Worm (Caenorhabditis elegans) whole organism, L1 larva: Measurements from ENCODE around the gene Y75B8A.63.

Source experiments
- C04F5.9 ChIP-seq: sonication (generic microtip); optimal IDR thresholded peaks from 2 replicates; lab custom pipeline; 2016; ENCODE audit warnings: missing genetic modification characterization, missing compliant biosample characterization
- C16A3.4 ChIP-seq: fragments of 150-350 bp; optimal IDR thresholded peaks from 2 replicates; lab custom pipeline; 2014; ENCODE audit warnings: missing biosample characterization, missing genetic modification characterization
- Y116A8C.19 ChIP-seq: sonication (generic microtip); optimal IDR thresholded peaks from 2 replicates; lab custom pipeline; 2016; ENCODE audit warnings: missing compliant biosample characterization, missing genetic modification characterization, borderline replicate concordance
- alr-1 ChIP-seq: fragments of 200-800 bp; sonication (Bioruptor generic); optimal IDR thresholded peaks from 2 replicates; lab custom pipeline; 2018; ENCODE audit warnings: borderline replicate concordance, mild to moderate bottlenecking, missing genetic modification characterization, missing compliant biosample characterization
- blmp-1 ChIP-seq: fragments of 150-350 bp; optimal IDR thresholded peaks from 2 replicates; lab custom pipeline; 2014; ENCODE audit warnings: missing biosample characterization, missing genetic modification characterization
- ceh-63 ChIP-seq: fragments of 200-800 bp; sonication (Bioruptor generic); optimal IDR thresholded peaks from 2 replicates; lab custom pipeline; 2018; ENCODE audit warnings: mild to moderate bottlenecking, missing genetic modification characterization, missing compliant biosample characterization
- ceh-82 ChIP-seq, 3 experiments: fragments of 150-350 bp in 1 of 3; sonication (generic microtip) in 2 of 3; optimal IDR thresholded peaks; 2 replicates each; lab custom pipeline; 2014 to 2017; ENCODE audit warnings: missing biosample characterization in 3 of 3, missing genetic modification characterization in 3 of 3
- ceh-88 ChIP-seq: fragments of 200-800 bp; sonication (Bioruptor generic); IDR thresholded peaks from 2 replicates; pipeline ENCODE4 v1.3.6; 2022; ENCODE audit warnings: missing genetic modification characterization, missing compliant biosample characterization
- ces-1 ChIP-seq: fragments of 150-350 bp; optimal IDR thresholded peaks from 2 replicates; lab custom pipeline; 2014; ENCODE audit warnings: missing biosample characterization, missing genetic modification reagents, missing genetic modification characterization
- dsc-1 ChIP-seq: sonication (generic microtip); optimal IDR thresholded peaks from 2 replicates; lab custom pipeline; 2016; ENCODE audit warnings: mild to moderate bottlenecking, missing genetic modification characterization, missing compliant biosample characterization
- efl-3 ChIP-seq: fragments of 200-800 bp; sonication (Bioruptor generic); optimal IDR thresholded peaks from 2 replicates; lab custom pipeline; 2018; ENCODE audit warnings: mild to moderate bottlenecking, missing genetic modification characterization, missing compliant biosample characterization
- egl-27 ChIP-seq, 2 experiments: fragments of 150-350 bp in 1 of 2; sonication (generic microtip); optimal IDR thresholded peaks; 3 replicates each; lab custom pipeline; 2017 to 2018; ENCODE audit warnings: missing biosample characterization in 2 of 2, missing genetic modification characterization in 2 of 2, missing genetic modification reagents in 2 of 2
- elt-3 ChIP-seq, 6 experiments: fragments of 150-350 bp in 1 of 6; sonication (generic microtip); optimal IDR thresholded peaks; 2 replicates each; lab custom pipeline; 2017 to 2018; ENCODE audit warnings: missing biosample characterization in 6 of 6, missing genetic modification characterization in 6 of 6, inconsistent platforms in 1 of 6
- ets-5 ChIP-seq: fragments of 200-800 bp; sonication (Bioruptor generic); IDR thresholded peaks from 2 replicates; pipeline ENCODE4 v1.3.6; 2022; ENCODE audit warnings: missing genetic modification characterization, missing compliant biosample characterization
- fkh-4 ChIP-seq: sonication (generic microtip); optimal IDR thresholded peaks from 2 replicates; lab custom pipeline; 2016; ENCODE audit warnings: missing compliant biosample characterization, missing genetic modification characterization, borderline replicate concordance
- fkh-8 ChIP-seq: sonication (generic microtip); optimal IDR thresholded peaks from 2 replicates; lab custom pipeline; 2016; ENCODE audit warnings: mild to moderate bottlenecking, missing genetic modification characterization, missing compliant biosample characterization
- fos-1 ChIP-seq: fragments of 150-350 bp; optimal IDR thresholded peaks from 2 replicates; lab custom pipeline; 2014; ENCODE audit warnings: missing biosample characterization, missing genetic modification characterization
- hlh-4 ChIP-seq: sonication (generic microtip); optimal IDR thresholded peaks from 2 replicates; lab custom pipeline; 2016; ENCODE audit warnings: mild to moderate bottlenecking, missing genetic modification characterization, missing compliant biosample characterization
- hpl-2 ChIP-seq: fragments of 150-350 bp; optimal IDR thresholded peaks from 2 replicates; lab custom pipeline; 2014; ENCODE audit warnings: missing biosample characterization, missing genetic modification reagents, missing genetic modification characterization
- irx-1 ChIP-seq: sonication (generic microtip); optimal IDR thresholded peaks from 2 replicates; lab custom pipeline; 2016; ENCODE audit warnings: missing genetic modification characterization, missing compliant biosample characterization
- jun-1 ChIP-seq: fragments of 150-350 bp; optimal IDR thresholded peaks from 2 replicates; lab custom pipeline; 2014; ENCODE audit warnings: missing biosample characterization, missing genetic modification reagents, missing genetic modification characterization
- lin-13 ChIP-seq: fragments of 150-350 bp; optimal IDR thresholded peaks from 2 replicates; lab custom pipeline; 2014; ENCODE audit warnings: missing biosample characterization, missing genetic modification reagents, missing genetic modification characterization
- lin-14 ChIP-seq: fragments of 200-800 bp; sonication (Bioruptor generic); optimal IDR thresholded peaks from 2 replicates; lab custom pipeline; 2018; ENCODE audit warnings: mild to moderate bottlenecking, missing genetic modification characterization, moderate library complexity, missing compliant biosample characterization
- mab-9 ChIP-seq: fragments of 200-800 bp; sonication (Bioruptor generic); IDR thresholded peaks from 2 replicates; pipeline ENCODE4 v1.3.6; 2022; ENCODE audit warnings: missing genetic modification reagents, missing genetic modification characterization, missing compliant biosample characterization
- mep-1 ChIP-seq: fragments of 150-350 bp; optimal IDR thresholded peaks from 2 replicates; lab custom pipeline; 2014; ENCODE audit warnings: missing biosample characterization, missing genetic modification characterization
- nhr-12 ChIP-seq: sonication (generic microtip); optimal IDR thresholded peaks from 2 replicates; lab custom pipeline; 2017; ENCODE audit warnings: missing biosample characterization, missing genetic modification characterization
- nhr-19 ChIP-seq: fragments of 200-800 bp; sonication (Bioruptor generic); conservative IDR thresholded peaks from 2 replicates; pipeline ENCODE4 v1.3.6; 2022; ENCODE audit warnings: missing genetic modification characterization, missing compliant biosample characterization
- nhr-20 ChIP-seq: sonication (generic microtip); optimal IDR thresholded peaks from 2 replicates; lab custom pipeline; 2016; ENCODE audit warnings: mild to moderate bottlenecking, missing genetic modification characterization, missing compliant biosample characterization
- nhr-76 ChIP-seq: sonication (generic microtip); optimal IDR thresholded peaks from 2 replicates; lab custom pipeline; 2017; ENCODE audit warnings: missing biosample characterization, missing genetic modification characterization
- nhr-77 ChIP-seq: fragments of 150-350 bp; optimal IDR thresholded peaks from 2 replicates; lab custom pipeline; 2014; ENCODE audit warnings: missing biosample characterization, missing genetic modification characterization
- nhr-84 ChIP-seq: sonication (generic microtip); optimal IDR thresholded peaks from 2 replicates; lab custom pipeline; 2017; ENCODE audit warnings: missing biosample characterization, missing genetic modification characterization
- nhr-85 ChIP-seq: sonication (generic microtip); peaks from one replicate; lab custom pipeline; 2016; ENCODE audit warnings: missing genetic modification characterization, inconsistent platforms, missing compliant biosample characterization
- nhr-90 ChIP-seq: sonication (generic microtip); optimal IDR thresholded peaks from 2 replicates; lab custom pipeline; 2016; ENCODE audit warnings: mild to moderate bottlenecking, missing genetic modification characterization, missing compliant biosample characterization; ENCODE audit not compliant: poor library complexity
- pax-3 ChIP-seq: fragments of 200-800 bp; sonication (Bioruptor generic); optimal IDR thresholded peaks from 2 replicates; lab custom pipeline; 2018; ENCODE audit warnings: mild to moderate bottlenecking, missing genetic modification characterization, moderate library complexity, missing compliant biosample characterization
- snpc-4 ChIP-seq: fragments of 150-350 bp; optimal IDR thresholded peaks from 2 replicates; lab custom pipeline; 2014; ENCODE audit warnings: missing biosample characterization, missing genetic modification characterization
- snu-23 ChIP-seq: sonication (generic microtip); optimal IDR thresholded peaks from 2 replicates; lab custom pipeline; 2016; ENCODE audit warnings: missing genetic modification characterization, missing compliant biosample characterization
- sox-4 ChIP-seq: sonication (generic microtip); optimal IDR thresholded peaks from 2 replicates; lab custom pipeline; 2016; ENCODE audit warnings: missing genetic modification characterization, missing compliant biosample characterization
- sptf-1 ChIP-seq: fragments of 150-350 bp; optimal IDR thresholded peaks from 2 replicates; lab custom pipeline; 2014; ENCODE audit warnings: missing biosample characterization, missing genetic modification characterization
- sup-37 ChIP-seq: fragments of 200-800 bp; sonication (Bioruptor generic); optimal IDR thresholded peaks from 2 replicates; lab custom pipeline; 2018; ENCODE audit warnings: mild to moderate bottlenecking, missing genetic modification characterization, missing compliant biosample characterization
- swsn-7 ChIP-seq: sonication (generic microtip); optimal IDR thresholded peaks from 2 replicates; lab custom pipeline; 2016; ENCODE audit warnings: missing genetic modification characterization, missing compliant biosample characterization
- unc-30 ChIP-seq: sonication (generic microtip); optimal IDR thresholded peaks from 2 replicates; lab custom pipeline; 2017; ENCODE audit warnings: missing biosample characterization, missing genetic modification characterization
- unc-98 ChIP-seq: fragments of 200-800 bp; sonication (Bioruptor generic); IDR thresholded peaks from 2 replicates; pipeline ENCODE4 v1.3.6; 2022; ENCODE audit warnings: missing genetic modification characterization, missing compliant biosample characterization
- xbp-1 ChIP-seq: sonication (generic microtip); optimal IDR thresholded peaks from 2 replicates; lab custom pipeline; 2016; ENCODE audit warnings: missing genetic modification characterization, missing compliant biosample characterization
- zag-1 ChIP-seq: fragments of 150-350 bp; optimal IDR thresholded peaks from 2 replicates; lab custom pipeline; 2014; ENCODE audit warnings: missing biosample characterization, missing genetic modification characterization
- zip-4 ChIP-seq: fragments of 200-800 bp; sonication (Bioruptor generic); optimal IDR thresholded peaks from 2 replicates; lab custom pipeline; 2018; ENCODE audit warnings: mild to moderate bottlenecking, missing genetic modification characterization, moderate library complexity, missing compliant biosample characterization

The Y75B8A.63 gene

DNA sequence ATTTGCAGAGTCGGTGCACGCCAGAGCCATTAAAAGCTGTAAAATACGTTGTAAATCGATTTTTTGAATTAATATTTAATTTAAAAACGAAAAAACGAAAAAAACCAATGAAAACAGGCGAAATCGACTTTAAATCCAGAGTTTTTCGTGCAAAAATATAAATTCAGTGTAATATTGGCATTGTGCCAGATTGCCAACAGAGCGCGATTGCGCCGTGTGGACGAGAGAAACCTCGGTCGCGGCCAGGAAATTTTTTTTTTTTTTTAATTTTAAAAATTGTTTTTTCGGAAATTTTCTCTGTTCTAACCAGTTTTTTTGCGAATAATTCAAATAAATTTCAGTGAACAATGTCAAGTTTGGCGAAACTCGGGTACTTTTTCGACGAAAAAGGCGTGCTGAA lies 23.6 kb downstream of the Y75B8A.63 start, which contains the start of the genes pph-4.1 and Y75B8A.31 (continued):
- peak; percentile 80 for TF ChIP-seq sox-4 (tag; lab: Kevin White, UChicago)
- no peak for TF ChIP-seq ceh-63 (GFP tag; lab: Kevin White, UChicago)
- TF ChIP-seq ces-1 (GFP tag; lab: Kevin White, UChicago) = no peak
- no peak for TF ChIP-seq ets-5
- TF ChIP-seq xbp-1 = peak; percentile 89
- peak; percentile 60 for TF ChIP-seq sup-37
- peak; percentile 55 for TF ChIP-seq C16A3.4
- peak; percentile 21 for TF ChIP-seq hpl-2
- TF ChIP-seq ceh-82 (tag; optimal IDR thresholded peaks at IDR 0.05; lab: Kevin White, UChicago) = peak; percentile 80 to 89 (median 88)
- peak; percentile 85 for TF ChIP-seq unc-98
- peak; percentile 84 for TF ChIP-seq swsn-7 (tag; lab: Kevin White, UChicago)
- no peak for TF ChIP-seq nhr-12 (tag; lab: Kevin White, UChicago)
- peak; percentile 58 for TF ChIP-seq Y116A8C.19 (tag; lab: Kevin White, UChicago)
- peak; percentile 83 for TF ChIP-seq fkh-4 (tag; lab: Kevin White, UChicago)
- peak; percentile 91 for TF ChIP-seq dsc-1 (tag; lab: Kevin White, UChicago)
- TF ChIP-seq nhr-84 (tag; lab: Kevin White, UChicago) = no peak
- peak; percentile 51 for TF ChIP-seq jun-1
- peak; percentile 88 for TF ChIP-seq nhr-20
- TF ChIP-seq mep-1 (tag; lab: Kevin White, UChicago) = peak; percentile 92
- peak; percentile 19 for TF ChIP-seq nhr-77 (tag; lab: Kevin White, UChicago)
- peak; percentile 85 for TF ChIP-seq nhr-19 (GFP tag; lab: Robert Waterston, UW)
- peak; percentile 73 for TF ChIP-seq C04F5.9 (tag; lab: Kevin White, UChicago)
- TF ChIP-seq alr-1 (tag; lab: Kevin White, UChicago) = no peak
- no peak for TF ChIP-seq hlh-4
- TF ChIP-seq nhr-90 (tag; lab: Kevin White, UChicago) = peak; percentile 93
- TF ChIP-seq fos-1 (tag; lab: Kevin White, UChicago) = no peak
- no peak for TF ChIP-seq sptf-1 (tag; lab: Kevin White, UChicago)
- peak; percentile 73 for TF ChIP-seq blmp-1
- TF ChIP-seq nhr-85 (tag; lab: Kevin White, UChicago) = peak; percentile 94
- TF ChIP-seq zip-4 = peak; percentile 1
- TF ChIP-seq unc-30 = no peak
- peak in 1 of 6 experiments; percentile 72 for TF ChIP-seq elt-3 (tag; optimal IDR thresholded peaks at IDR 0.05; lab: Kevin White, UChicago)
- peak; percentile 90 for TF ChIP-seq fkh-8 (tag; lab: Kevin White, UChicago)
- peak; percentile 92 for TF ChIP-seq snu-23 (GFP tag; lab: Kevin White, UChicago)
- peak; percentile 74 for TF ChIP-seq mab-9 (GFP tag; lab: Robert Waterston, UW)
- peak; percentile 88 for TF ChIP-seq irx-1
- no peak for TF ChIP-seq egl-27 (tag; optimal IDR thresholded peaks at IDR 0.05; lab: Kevin White, UChicago)
- TF ChIP-seq efl-3 = no peak
- TF ChIP-seq lin-13 (GFP tag; lab: Kevin White, UChicago) = peak; percentile 87
- TF ChIP-seq zag-1 (tag; lab: Kevin White, UChicago) = no peak
- no peak for TF ChIP-seq lin-14 (GFP tag; lab: Kevin White, UChicago)
- TF ChIP-seq snpc-4 (tag; lab: Kevin White, UChicago) = peak; percentile 59
- TF ChIP-seq nhr-76 (tag; lab: Kevin White, UChicago) = no peak
- peak; percentile 87 for TF ChIP-seq pax-3
- 0 out of 2 replicates have a peak, but pooled peaks have one; percentile 14 for TF ChIP-seq ceh-88 (GFP tag; lab: Robert Waterston, UW)
